Worm (Caenorhabditis elegans) whole organism, early embryonic: ENCODE data around the gene elli-1.

Experiments used
- flt-1 ChIP-seq: fragments of 200-800 bp; sonication (Bioruptor generic); IDR thresholded peaks from 2 replicates; pipeline ENCODE4 v1.3.6; 2022; ENCODE audit warnings: missing genetic modification characterization, missing compliant biosample characterization

Gene elli-1

ce11 chrIV:8705504-8705903 lies 49.1 kb downstream of the elli-1 start, which contains the start of gene H23L24.4:
Gene H23L24.4, minus strand, starts transcription at chrIV:8705604.
- no peak for TF ChIP-seq flt-1
